Worm (Caenorhabditis elegans) whole organism, L3 larva: ENCODE data around the gene F49E11.2.

ENCODE experiments used
- R02D3.7 ChIP-seq: fragments of 150-350 bp; optimal IDR thresholded peaks from 2 replicates; lab custom pipeline; 2014; ENCODE audit warnings: missing biosample characterization, missing genetic modification characterization
- ZK546.5 ChIP-seq: sonication (generic microtip); optimal IDR thresholded peaks from 2 replicates; lab custom pipeline; 2017; ENCODE audit warnings: missing biosample characterization, missing genetic modification characterization
- ama-1 ChIP-seq: fragments of 150-350 bp; optimal IDR thresholded peaks from 2 replicates; lab custom pipeline; 2018
- ceh-28 ChIP-seq: fragments of 150-350 bp; optimal IDR thresholded peaks from 2 replicates; lab custom pipeline; 2014; ENCODE audit warnings: missing biosample characterization, missing genetic modification reagents, missing genetic modification characterization
- egl-27 ChIP-seq: sonication (generic microtip); optimal IDR thresholded peaks from 4 replicates; lab custom pipeline; 2017; ENCODE audit warnings: missing biosample characterization, missing genetic modification reagents, missing genetic modification characterization
- egl-5 ChIP-seq: fragments of 150-350 bp; optimal IDR thresholded peaks from 2 replicates; lab custom pipeline; 2017; ENCODE audit warnings: missing biosample characterization, missing genetic modification reagents, missing genetic modification characterization, inconsistent platforms
- elt-1 ChIP-seq: fragments of 150-350 bp; optimal IDR thresholded peaks from 2 replicates; lab custom pipeline; 2014; ENCODE audit warnings: missing biosample characterization, missing genetic modification characterization
- elt-2 ChIP-seq: sonication (generic microtip); optimal IDR thresholded peaks from 2 replicates; lab custom pipeline; 2016; ENCODE audit warnings: missing genetic modification reagents, mild to moderate bottlenecking, missing genetic modification characterization, missing compliant biosample characterization
- elt-3 ChIP-seq, 3 experiments: fragments of 150-350 bp in 1 of 3; sonication (generic microtip) in 2 of 3; optimal IDR thresholded peaks; 2 replicates in 2 of 3; 4 replicates in 1 of 3; lab custom pipeline; 2014 to 2017; ENCODE audit warnings: missing biosample characterization in 3 of 3, missing genetic modification characterization in 3 of 3
- eor-1 ChIP-seq, 2 experiments: fragments of 150-350 bp; optimal IDR thresholded peaks; 2 replicates each; lab custom pipeline; 2014 to 2018; ENCODE audit warnings: missing biosample characterization in 2 of 2, missing genetic modification characterization in 2 of 2
- fkh-2 ChIP-seq: fragments of 150-350 bp; optimal IDR thresholded peaks from 2 replicates; lab custom pipeline; 2014; ENCODE audit warnings: missing biosample characterization, missing genetic modification reagents, missing genetic modification characterization
- fos-1 ChIP-seq: fragments of 150-350 bp; optimal IDR thresholded peaks from 2 replicates; lab custom pipeline; 2014; ENCODE audit warnings: missing biosample characterization, missing genetic modification characterization
- hmg-11 ChIP-seq: sonication (generic microtip); optimal IDR thresholded peaks from 2 replicates; lab custom pipeline; 2016; ENCODE audit warnings: missing genetic modification characterization, missing compliant biosample characterization
- lin-15B ChIP-seq: fragments of 150-350 bp; optimal IDR thresholded peaks from 2 replicates; lab custom pipeline; 2014; ENCODE audit warnings: missing biosample characterization, missing genetic modification characterization
- lin-39 ChIP-seq: fragments of 150-350 bp; optimal IDR thresholded peaks from 2 replicates; lab custom pipeline; 2018; ENCODE audit warnings: missing biosample characterization, missing genetic modification reagents, missing genetic modification characterization
- lsy-12 ChIP-seq: sonication (generic microtip); optimal IDR thresholded peaks from 2 replicates; lab custom pipeline; 2016; ENCODE audit warnings: mild to moderate bottlenecking, missing genetic modification characterization, missing compliant biosample characterization
- mml-1 ChIP-seq: fragments of 150-350 bp; sonication (generic microtip); optimal IDR thresholded peaks from 3 replicates; lab custom pipeline; 2014; ENCODE audit warnings: missing biosample characterization, missing genetic modification characterization
- nfya-1 ChIP-seq: sonication (generic microtip); optimal IDR thresholded peaks from 2 replicates; lab custom pipeline; 2017; ENCODE audit warnings: missing genetic modification characterization, mild to moderate bottlenecking, missing compliant biosample characterization, antibody characterized with exemption, moderate library complexity; ENCODE audit not compliant: insufficient read depth
- nhr-12 ChIP-seq: fragments of 150-350 bp; optimal IDR thresholded peaks from 2 replicates; lab custom pipeline; 2014; ENCODE audit warnings: missing biosample characterization, missing genetic modification characterization
- nhr-23 ChIP-seq: fragments of 150-350 bp; optimal IDR thresholded peaks from 2 replicates; lab custom pipeline; 2014; ENCODE audit warnings: missing biosample characterization, missing genetic modification reagents, missing genetic modification characterization
- nhr-25 ChIP-seq: sonication (generic microtip); optimal IDR thresholded peaks from 2 replicates; lab custom pipeline; 2017; ENCODE audit warnings: missing biosample characterization, missing genetic modification characterization
- nhr-28 ChIP-seq: fragments of 150-350 bp; optimal IDR thresholded peaks from 2 replicates; lab custom pipeline; 2014; ENCODE audit warnings: missing biosample characterization, missing genetic modification characterization
- nhr-67 ChIP-seq: fragments of 150-350 bp; optimal IDR thresholded peaks from 2 replicates; lab custom pipeline; 2014; ENCODE audit warnings: missing biosample characterization, missing genetic modification characterization
- nhr-76 ChIP-seq: fragments of 150-350 bp; sonication (generic microtip); optimal IDR thresholded peaks from 5 replicates; lab custom pipeline; 2014; ENCODE audit warnings: missing biosample characterization, missing genetic modification characterization
- nhr-77 ChIP-seq: fragments of 150-350 bp; optimal IDR thresholded peaks from 2 replicates; lab custom pipeline; 2014; ENCODE audit warnings: missing biosample characterization, missing genetic modification characterization
- pha-4 ChIP-seq: fragments of 150-350 bp; optimal IDR thresholded peaks from 2 replicates; lab custom pipeline; 2014; ENCODE audit warnings: missing biosample characterization, missing genetic modification reagents, missing genetic modification characterization
- pqm-1 ChIP-seq: fragments of 150-350 bp; optimal IDR thresholded peaks from 2 replicates; lab custom pipeline; 2017; ENCODE audit warnings: missing biosample characterization, missing genetic modification characterization, inconsistent platforms
- sea-2 ChIP-seq: fragments of 150-350 bp; sonication (generic microtip); optimal IDR thresholded peaks from 4 replicates; lab custom pipeline; 2014; ENCODE audit warnings: missing biosample characterization, missing genetic modification reagents, missing genetic modification characterization
- skn-1 ChIP-seq: fragments of 150-350 bp; optimal IDR thresholded peaks from 2 replicates; lab custom pipeline; 2014; ENCODE audit warnings: missing biosample characterization, missing genetic modification characterization
- unc-39 ChIP-seq: sonication (generic microtip); optimal IDR thresholded peaks from 4 replicates; lab custom pipeline; 2017; ENCODE audit warnings: missing biosample characterization, missing genetic modification characterization

F49E11.2 gene

ce11 chrIV:13042091-13042490 lies 3.3 kb upstream of the F49E11.2 start, which contains the start of gene amt-2:
Gene amt-2, plus strand, starts transcription at chrIV:13042391.
- TF ChIP-seq nhr-67 (tag; lab: Kevin White, UChicago) (no peak), egl-5 (no peak), nhr-77 (tag; lab: Kevin White, UChicago) (no peak), nhr-25 (tag; lab: Kevin White, UChicago) (no peak)

ce11 chrIV:13041486-13041885 lies 2.7 kb upstream of the F49E11.2 start:
- TF ChIP-seq ZK546.5 (tag; lab: Kevin White, UChicago) (no peak), lin-39 (tag; lab: Kevin White, UChicago) (no peak), hmg-11 (tag; lab: Kevin White, UChicago) (no peak), nfya-1 (peak; percentile 79), elt-3 (tag; optimal IDR thresholded peaks at IDR 0.05; lab: Kevin White, UChicago) (no peak), skn-1 (tag; lab: Kevin White, UChicago) (no peak), pha-4 (tag; lab: Kevin White, UChicago) (no peak), egl-27 (tag; lab: Kevin White, UChicago) (no peak)

ce11 chrIV:13036835-13037234 lies 2.0 kb downstream of the F49E11.2 start:
- TF ChIP-seq eor-1 (tag; optimal IDR thresholded peaks at IDR 0.05; lab: Kevin White, UChicago): no peak
- TF ChIP-seq unc-39 (tag; lab: Kevin White, UChicago): no peak

- TF ChIP-seq sea-2: no peak
- no peak for TF ChIP-seq pha-4 (tag; lab: Kevin White, UChicago)
- peak; percentile 25 for TF ChIP-seq ama-1
- TF ChIP-seq nhr-12 (tag; lab: Kevin White, UChicago): no peak
- no peak for TF ChIP-seq mml-1 (tag; lab: Kevin White, UChicago)
- TF ChIP-seq, all 47 proteins: peak for 1
Observed at ce11 chrIV:13035302-13035701, 3.5 kb downstream of the F49E11.2 start.

- no peak for TF ChIP-seq ceh-28 (tag; lab: Kevin White, UChicago)
Observed at ce11 chrIV:13033516-13033915, 5.3 kb downstream of the F49E11.2 start.

- peak; percentile 43 for TF ChIP-seq pqm-1 (tag; lab: Kevin White, UChicago)
- no peak for TF ChIP-seq nhr-77 (tag; lab: Kevin White, UChicago)
- peak; percentile 64 for TF ChIP-seq pha-4 (tag; lab: Kevin White, UChicago)
- no peak for TF ChIP-seq fos-1 (tag; lab: Kevin White, UChicago)
- TF ChIP-seq elt-2 (tag; lab: Kevin White, UChicago): peak; percentile 59
- no peak for TF ChIP-seq nhr-76 (tag; lab: Kevin White, UChicago)
- no peak for TF ChIP-seq sea-2
Observed at ce11 chrIV:13032153-13032552, 6.6 kb downstream of the F49E11.2 start.

ce11 chrIV:13030467-13031299 lies 8.1 kb downstream of the F49E11.2 start:
- TF ChIP-seq nhr-25 (tag; lab: Kevin White, UChicago) (peak; percentile 54), fkh-2 (tag; lab: Kevin White, UChicago) (no peak), pha-4 (tag; lab: Kevin White, UChicago) (peak; percentile 15), nfya-1 (peak; percentile 18)

ce11 chrIV:13029674-13030466 lies 8.9 kb downstream of the F49E11.2 start:
- TF ChIP-seq nfya-1 (peak; percentile 32), elt-1 (tag; lab: Kevin White, UChicago) (no peak), hmg-11 (tag; lab: Kevin White, UChicago) (peak; percentile 47), lsy-12 (peak; percentile 5), elt-3 (tag; optimal IDR thresholded peaks at IDR 0.05; lab: Kevin White, UChicago) (peak in 1 of 3 experiments; percentile 51), lin-15B (peak; percentile 10), nhr-28 (tag; lab: Kevin White, UChicago) (no peak), pha-4 (tag; lab: Kevin White, UChicago) (no peak), lin-39 (tag; lab: Kevin White, UChicago) (peak; percentile 34), nhr-25 (tag; lab: Kevin White, UChicago) (peak; percentile 30), nhr-23 (tag; lab: Kevin White, UChicago) (peak; percentile 4), R02D3.7 (no peak)
- TF ChIP-seq, all 47 proteins: peak for 8
